Fruit fly (Drosophila melanogaster) whole organism, embryonic: ENCODE data around the gene CG31321.

ENCODE experiments used
- Abd-B ChIP-seq: fragments of 200-800 bp; sonication (Bioruptor generic); optimal IDR thresholded peaks from 2 replicates; lab custom pipeline; 2018; ENCODE audit warnings: missing biosample characterization, mild to moderate bottlenecking, missing genetic modification characterization, moderate library complexity
- Adf1 ChIP-seq: fragments of 200-800 bp; sonication (Bioruptor generic); IDR thresholded peaks from 2 replicates; pipeline ENCODE4 v1.3.6; 2022; ENCODE audit warnings: missing biosample characterization, missing genetic modification characterization
- Atf6 ChIP-seq: fragments of 200-800 bp; sonication (Bioruptor generic); IDR thresholded peaks from 2 replicates; pipeline ENCODE4 v1.3.6; 2022; ENCODE audit warnings: missing biosample characterization, missing genetic modification characterization
- CG13894 ChIP-seq: fragments of 200-800 bp; sonication (Bioruptor generic); optimal IDR thresholded peaks from 3 replicates; lab custom pipeline; 2018; ENCODE audit warnings: missing biosample characterization, mild to moderate bottlenecking, missing genetic modification characterization, moderate library complexity
- CG14667 ChIP-seq: fragments of 200-800 bp; sonication (Bioruptor generic); IDR thresholded peaks from 2 replicates; pipeline ENCODE4 v1.3.6; 2022; ENCODE audit warnings: missing biosample characterization, missing genetic modification characterization
- CG14860 ChIP-seq: fragments of 200-800 bp; sonication (Bioruptor generic); IDR thresholded peaks from 3 replicates; pipeline ENCODE4 v1.3.6; 2022; ENCODE audit warnings: missing biosample characterization, missing genetic modification characterization; ENCODE audit not compliant: partially characterized antibody
- CG15696 ChIP-seq: fragments of 200-800 bp; sonication (Bioruptor generic); optimal IDR thresholded peaks from 2 replicates; lab custom pipeline; 2019; ENCODE audit warnings: missing biosample characterization, mild to moderate bottlenecking, missing genetic modification characterization, moderate library complexity
- CG17361 ChIP-seq: fragments of 200-800 bp; sonication (Bioruptor generic); IDR thresholded peaks from 3 replicates; pipeline ENCODE4 v1.3.6; 2022; ENCODE audit warnings: missing biosample characterization, missing genetic modification characterization
- CG42726 ChIP-seq: fragments of 200-800 bp; sonication (Bioruptor generic); IDR thresholded peaks from 2 replicates; pipeline ENCODE4 v1.3.6; 2022; ENCODE audit warnings: missing biosample characterization, missing genetic modification characterization; ENCODE audit not compliant: partially characterized antibody
- CG4328 ChIP-seq: fragments of 200-800 bp; sonication (Bioruptor generic); optimal IDR thresholded peaks from 3 replicates; lab custom pipeline; 2017; ENCODE audit warnings: missing biosample characterization, missing genetic modification reagents, missing genetic modification characterization
- CG4424 ChIP-seq: fragments of 200-800 bp; sonication (Bioruptor generic); optimal IDR thresholded peaks from 3 replicates; lab custom pipeline; 2016; ENCODE audit warnings: missing biosample characterization, missing genetic modification characterization
- CG6272 ChIP-seq: fragments of 200-800 bp; sonication (Bioruptor generic); IDR thresholded peaks from 2 replicates; pipeline ENCODE4 v1.3.6; 2022; ENCODE audit warnings: missing biosample characterization, missing genetic modification characterization
- CG8478 ChIP-seq: fragments of >200 bp; optimal IDR thresholded peaks from 2 replicates; lab custom pipeline; 2018
- CoRest ChIP-seq: fragments of 200-800 bp; sonication (Bioruptor generic); optimal IDR thresholded peaks from 3 replicates; lab custom pipeline; 2018; ENCODE audit warnings: missing biosample characterization, mild to moderate bottlenecking, missing genetic modification characterization, moderate library complexity
- D19A ChIP-seq: fragments of 200-800 bp; optimal IDR thresholded peaks from 3 replicates; lab custom pipeline; 2019; ENCODE audit warnings: missing biosample characterization, mild to moderate bottlenecking, missing genetic modification characterization, moderate library complexity
- Dp ChIP-seq: fragments of 200-800 bp; sonication (Bioruptor generic); optimal IDR thresholded peaks from 2 replicates; lab custom pipeline; 2018; ENCODE audit warnings: missing biosample characterization, mild to moderate bottlenecking, missing genetic modification characterization, moderate library complexity
- Dref ChIP-seq: fragments of 200-800 bp; sonication (Bioruptor generic); IDR thresholded peaks from 2 replicates; pipeline ENCODE4 v1.3.6; 2022; ENCODE audit warnings: missing biosample characterization, missing genetic modification characterization
- Fer1 ChIP-seq: fragments of 200-800 bp; sonication (Bioruptor generic); optimal IDR thresholded peaks from 2 replicates; lab custom pipeline; 2017; ENCODE audit warnings: missing biosample characterization, mild to moderate bottlenecking, missing genetic modification characterization
- HLH4C ChIP-seq: fragments of 200-800 bp; sonication (Bioruptor generic); IDR thresholded peaks from 3 replicates; pipeline ENCODE4 v1.3.6; 2022; ENCODE audit warnings: missing biosample characterization, missing genetic modification characterization; ENCODE audit not compliant: partially characterized antibody
- Kr ChIP-seq: fragments of 200-800 bp; sonication (Bioruptor generic); optimal IDR thresholded peaks from 2 replicates; lab custom pipeline; 2017; ENCODE audit warnings: missing biosample characterization, mild to moderate bottlenecking, missing genetic modification characterization
- Med ChIP-seq: fragments of 200-800 bp; sonication (Bioruptor generic); peaks from one replicate; lab custom pipeline; 2016; ENCODE audit warnings: missing biosample characterization, missing genetic modification characterization, mild to moderate bottlenecking, inconsistent platforms, moderate library complexity
- Ravus ChIP-seq: fragments of 200-800 bp; sonication (Bioruptor generic); IDR thresholded peaks from 2 replicates; pipeline ENCODE4 v1.3.6; 2022; ENCODE audit warnings: missing biosample characterization, missing genetic modification characterization
- ash1 ChIP-seq: fragments of 200-800 bp; sonication (Bioruptor generic); optimal IDR thresholded peaks from 2 replicates; lab custom pipeline; 2018; ENCODE audit warnings: missing biosample characterization, mild to moderate bottlenecking, missing genetic modification characterization
- bbx ChIP-seq: fragments of 200-800 bp; sonication (Bioruptor generic); IDR thresholded peaks from 2 replicates; pipeline ENCODE4 v1.3.6; 2022; ENCODE audit warnings: missing biosample characterization, missing genetic modification characterization; ENCODE audit not compliant: partially characterized antibody
- bsh ChIP-seq, 2 experiments: fragments of 200-800 bp; sonication (Bioruptor generic); optimal IDR thresholded peaks; 2 replicates each; lab custom pipeline; 2017 to 2018; ENCODE audit warnings: mild to moderate bottlenecking in 2 of 2, missing biosample characterization in 2 of 2, missing genetic modification characterization in 2 of 2, moderate library complexity in 1 of 2
- cg ChIP-seq: fragments of 200-800 bp; sonication (Bioruptor generic); optimal IDR thresholded peaks from 3 replicates; lab custom pipeline; 2019; ENCODE audit warnings: missing biosample characterization, mild to moderate bottlenecking, missing genetic modification characterization, moderate library complexity
- chif ChIP-seq, 2 experiments: fragments of 200-800 bp; sonication (Bioruptor generic); optimal IDR thresholded peaks; 3 replicates each; lab custom pipeline; 2016; ENCODE audit warnings: missing biosample characterization in 2 of 2, missing genetic modification characterization in 2 of 2
- chm ChIP-seq: fragments of 200-800 bp; sonication (Bioruptor generic); IDR thresholded peaks from 2 replicates; pipeline ENCODE4 v1.3.6; 2022; ENCODE audit warnings: missing biosample characterization, missing genetic modification characterization
- ci ChIP-seq: fragments of 200-800 bp; sonication (Bioruptor generic); IDR thresholded peaks from 3 replicates; pipeline ENCODE4 v1.3.6; 2022; ENCODE audit warnings: missing biosample characterization, missing genetic modification characterization
- dan ChIP-seq: fragments of 200-800 bp; sonication (Bioruptor generic); IDR thresholded peaks from 2 replicates; pipeline ENCODE4 v1.3.6; 2022; ENCODE audit warnings: missing biosample characterization, missing genetic modification characterization
- emc ChIP-seq: fragments of 200-800 bp; sonication (Bioruptor generic); optimal IDR thresholded peaks from 2 replicates; lab custom pipeline; 2016; ENCODE audit warnings: missing biosample characterization, missing genetic modification characterization
- eyg ChIP-seq: fragments of 200-800 bp; sonication (Bioruptor generic); optimal IDR thresholded peaks from 3 replicates; lab custom pipeline; 2016; ENCODE audit warnings: missing biosample characterization, missing genetic modification characterization
- gfzf ChIP-seq: fragments of 200-800 bp; sonication (Bioruptor generic); optimal IDR thresholded peaks from 2 replicates; lab custom pipeline; 2016; ENCODE audit warnings: missing biosample characterization, mild to moderate bottlenecking, missing genetic modification characterization, moderate library complexity
- grn ChIP-seq: fragments of 200-800 bp; sonication (Bioruptor generic); optimal IDR thresholded peaks from 3 replicates; lab custom pipeline; 2017; ENCODE audit warnings: missing biosample characterization, missing genetic modification characterization
- gsb-n ChIP-seq: fragments of 200-800 bp; sonication (Bioruptor generic); optimal IDR thresholded peaks from 3 replicates; lab custom pipeline; 2018; ENCODE audit warnings: missing biosample characterization, mild to moderate bottlenecking, missing genetic modification characterization
- her ChIP-seq: fragments of 200-800 bp; sonication (Bioruptor generic); optimal IDR thresholded peaks from 2 replicates; lab custom pipeline; 2016; ENCODE audit warnings: missing biosample characterization, missing genetic modification characterization
- insv ChIP-seq, 2 experiments: fragments of 200-800 bp; sonication (Bioruptor generic); optimal IDR thresholded peaks; 3 replicates each; lab custom pipeline; 2016 to 2018; ENCODE audit warnings: missing biosample characterization in 2 of 2, missing genetic modification characterization in 2 of 2
- maf-S ChIP-seq: fragments of 200-800 bp; sonication (Bioruptor generic); optimal IDR thresholded peaks from 2 replicates; lab custom pipeline; 2016; ENCODE audit warnings: missing biosample characterization, missing genetic modification characterization
- mam ChIP-seq: fragments of 200-800 bp; sonication (Bioruptor generic); optimal IDR thresholded peaks from 3 replicates; lab custom pipeline; 2016; ENCODE audit warnings: missing biosample characterization, missing genetic modification characterization
- mirr ChIP-seq: fragments of 200-800 bp; sonication (Bioruptor generic); optimal IDR thresholded peaks from 3 replicates; lab custom pipeline; 2018; ENCODE audit warnings: missing biosample characterization, mild to moderate bottlenecking, missing genetic modification characterization
- mld ChIP-seq: fragments of 200-800 bp; sonication (Bioruptor generic); IDR thresholded peaks from 3 replicates; pipeline ENCODE4 v1.3.6; 2022; ENCODE audit warnings: missing biosample characterization, missing genetic modification characterization; ENCODE audit not compliant: partially characterized antibody
- nerfin-1 ChIP-seq: fragments of 200-800 bp; sonication (Bioruptor generic); optimal IDR thresholded peaks from 3 replicates; lab custom pipeline; 2019; ENCODE audit warnings: missing biosample characterization, mild to moderate bottlenecking, missing genetic modification characterization, moderate library complexity
- phol ChIP-seq: fragments of 200-800 bp; sonication (Bioruptor generic); optimal IDR thresholded peaks from 3 replicates; lab custom pipeline; 2018; ENCODE audit warnings: missing biosample characterization, mild to moderate bottlenecking, missing genetic modification characterization, moderate library complexity
- sc ChIP-seq, 3 experiments: fragments of >200 bp in 2 of 3; fragments of 200-800 bp in 1 of 3; sonication (Bioruptor generic) in 1 of 3; optimal IDR thresholded peaks; 2 replicates in 2 of 3; 3 replicates in 1 of 3; lab custom pipeline; 2017; ENCODE audit warnings: mild to moderate bottlenecking in 1 of 3, missing biosample characterization in 1 of 3, missing genetic modification characterization in 1 of 3, missing genetic modification reagents in 1 of 3
- scrt ChIP-seq: fragments of 200-800 bp; sonication (Bioruptor generic); optimal IDR thresholded peaks from 2 replicates; lab custom pipeline; 2018; ENCODE audit warnings: missing biosample characterization, mild to moderate bottlenecking, missing genetic modification characterization, moderate library complexity
- sens ChIP-seq: fragments of 200-800 bp; sonication (Bioruptor generic); peaks from one replicate; lab custom pipeline; 2016; ENCODE audit warnings: missing biosample characterization, missing genetic modification characterization
- sim ChIP-seq: fragments of 200-800 bp; sonication (Bioruptor generic); IDR thresholded peaks from 2 replicates; pipeline ENCODE4 v1.3.6; 2022; ENCODE audit warnings: missing biosample characterization, missing genetic modification characterization
- tup ChIP-seq: fragments of 200-800 bp; sonication (Bioruptor generic); optimal IDR thresholded peaks from 2 replicates; lab custom pipeline; 2016; ENCODE audit warnings: missing biosample characterization, mild to moderate bottlenecking, missing genetic modification characterization, moderate library complexity
- tx ChIP-seq: fragments of 200-800 bp; sonication (Bioruptor generic); optimal IDR thresholded peaks from 2 replicates; lab custom pipeline; 2016; ENCODE audit warnings: missing biosample characterization, missing genetic modification characterization

The CG31321 gene

DNA sequence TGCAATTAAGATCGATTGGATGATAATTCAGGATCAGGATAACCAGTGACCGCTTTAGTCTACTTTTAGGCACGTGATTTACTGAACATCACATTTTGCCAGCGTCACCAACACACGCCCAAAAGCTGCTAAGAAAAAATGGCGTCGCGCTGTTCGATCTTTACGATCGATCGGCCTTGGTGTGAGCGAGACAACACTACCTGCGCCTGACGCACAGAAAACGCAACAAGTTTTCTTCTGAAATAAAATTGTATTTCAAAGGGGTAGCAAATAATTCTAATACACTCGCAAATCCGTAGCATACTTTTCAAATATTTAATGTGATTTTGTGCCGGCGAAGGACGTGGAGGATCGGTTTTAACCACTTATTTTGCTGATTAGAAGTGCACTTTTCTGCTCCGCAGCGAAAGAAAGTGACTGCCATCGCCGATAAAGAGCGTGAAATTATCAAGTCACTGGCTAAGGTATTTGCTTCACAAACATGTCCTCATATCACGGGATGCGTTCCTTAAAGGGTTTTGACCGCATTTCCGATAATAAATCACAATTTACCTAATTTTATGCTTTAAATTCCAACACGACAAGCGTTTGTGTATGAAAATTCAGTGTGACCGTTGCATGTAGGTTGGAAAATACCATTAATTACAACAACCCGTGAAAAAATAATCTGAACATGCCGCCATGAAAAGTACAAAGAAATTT, 2.0 kb upstream of the CG31321 start (continued):
- TF ChIP-seq Ravus (GFP tag; lab: Robert Waterston, UW) = no peak
- TF ChIP-seq Med = peak; percentile 79
- no peak for TF ChIP-seq CG17361 (GFP tag; lab: Robert Waterston, UW)
- TF ChIP-seq CG42726 (GFP tag; lab: Robert Waterston, UW) = 0 out of 2 replicates have a peak, but pooled peaks have one; percentile 36
- TF ChIP-seq CG15696 (tag; lab: Kevin White, UChicago) = no peak
- TF ChIP-seq nerfin-1 = peak; percentile 97
- peak; percentile 36; the same call in 1 of the 3 replicates for TF ChIP-seq ci (GFP tag; lab: Robert Waterston, UW)
- TF ChIP-seq mam = no peak
- TF ChIP-seq gsb-n (tag; lab: Kevin White, UChicago) = no peak
- TF ChIP-seq mirr (GFP tag; lab: Kevin White, UChicago) = peak; percentile 4
- peak; percentile 87 for TF ChIP-seq Kr (GFP tag; lab: Kevin White, UChicago)
- TF ChIP-seq bsh (GFP tag; optimal IDR thresholded peaks at IDR 0.05; lab: Kevin White, UChicago) = peak in 1 of 2 experiments; percentile 5
- TF ChIP-seq emc (GFP tag; lab: Kevin White, UChicago) = no peak
- no peak for TF ChIP-seq CG14667 (GFP tag; lab: Robert Waterston, UW)
- peak; percentile 56 for TF ChIP-seq cg (GFP tag; lab: Kevin White, UChicago)
- peak; percentile 31 for TF ChIP-seq CoRest (tag; lab: Kevin White, UChicago)
- TF ChIP-seq HLH4C (GFP tag; lab: Robert Waterston, UW) = 0 out of 3 replicates have a peak, but pooled peaks have one; percentile 25
- peak; percentile 86 for TF ChIP-seq sens
- 0 out of 2 replicates have a peak, but pooled peaks have one; percentile 32 for TF ChIP-seq Adf1 (GFP tag; lab: Robert Waterston, UW)
- no peak for TF ChIP-seq CG14860 (GFP tag; lab: Robert Waterston, UW)
- TF ChIP-seq chm (GFP tag; lab: Robert Waterston, UW) = 0 out of 2 replicates have a peak, but pooled peaks have one; percentile 15
- TF ChIP-seq Abd-B (GFP tag; lab: Kevin White, UChicago) = peak; percentile 63
- no peak for TF ChIP-seq maf-S (GFP tag; lab: Kevin White, UChicago)
- TF ChIP-seq ash1 (GFP tag; lab: Kevin White, UChicago) = no peak
- TF ChIP-seq grn (GFP tag; lab: Kevin White, UChicago) = peak; percentile 90
- no peak for TF ChIP-seq chif (GFP tag; optimal IDR thresholded peaks at IDR 0.05; lab: Kevin White, UChicago)
- no peak for TF ChIP-seq eyg (GFP tag; lab: Kevin White, UChicago)
- TF ChIP-seq CG4424 = no peak
- TF ChIP-seq mld (GFP tag; lab: Robert Waterston, UW) = 0 out of 3 replicates have a peak, but pooled peaks have one; percentile 25
- no peak for TF ChIP-seq Fer1 (GFP tag; lab: Kevin White, UChicago)
- no peak for TF ChIP-seq CG4328
- peak; percentile 17 for TF ChIP-seq her
- no peak for TF ChIP-seq sc (optimal IDR thresholded peaks at IDR 0.05; lab: Kevin White, UChicago)
- no peak for TF ChIP-seq sc (GFP tag; optimal IDR thresholded peaks at IDR 0.05; lab: Kevin White, UChicago)
- TF ChIP-seq Dref = peak; percentile 23
- no peak for TF ChIP-seq sim (GFP tag; lab: Robert Waterston, UW)
- peak; percentile 70 for TF ChIP-seq scrt
- TF ChIP-seq CG8478 = peak; percentile 26
- TF ChIP-seq phol (tag; lab: Kevin White, UChicago) = peak; percentile 91
- peak; percentile 21 for TF ChIP-seq Dp (GFP tag; lab: Kevin White, UChicago)
- TF ChIP-seq tup (GFP tag; lab: Kevin White, UChicago) = no peak
- peak; percentile 67 for TF ChIP-seq gfzf (GFP tag; lab: Kevin White, UChicago)
- TF ChIP-seq insv (GFP tag; optimal IDR thresholded peaks at IDR 0.05; lab: Kevin White, UChicago) = peak in 1 of 2 experiments; percentile 82
- no peak for TF ChIP-seq tx (GFP tag; lab: Kevin White, UChicago)
- TF ChIP-seq D19A = no peak
- TF ChIP-seq CG13894 (tag; lab: Kevin White, UChicago) = no peak
- TF ChIP-seq bbx = no peak
- no peak for TF ChIP-seq dan (GFP tag; lab: Robert Waterston, UW)
- no peak for TF ChIP-seq CG6272 (GFP tag; lab: Robert Waterston, UW)
- TF ChIP-seq Atf6 (GFP tag; lab: Robert Waterston, UW) = no peak
